Fruit fly (Drosophila melanogaster) whole organism, adult: ENCODE measurements around the gene trio.

Experiments used
- CG11617 ChIP-seq: fragments of 200-800 bp; sonication (Bioruptor generic); optimal IDR thresholded peaks from 2 replicates; lab custom pipeline; 2017; ENCODE audit warnings: mild to moderate bottlenecking, missing biosample characterization, missing genetic modification reagents, missing genetic modification characterization
- CG12768 ChIP-seq: fragments of 200-800 bp; sonication (Bioruptor generic); optimal IDR thresholded peaks from 2 replicates; lab custom pipeline; 2017; ENCODE audit warnings: missing biosample characterization, missing genetic modification characterization, mild to moderate bottlenecking, moderate library complexity, missing genetic modification reagents
- CG14711 ChIP-seq: fragments of 200-800 bp; sonication (Bioruptor generic); optimal IDR thresholded peaks from 2 replicates; lab custom pipeline; 2018; ENCODE audit warnings: missing biosample characterization, mild to moderate bottlenecking, missing genetic modification characterization, moderate library complexity
- CG33017 ChIP-seq: fragments of 200-800 bp; sonication (Bioruptor generic); optimal IDR thresholded peaks from 2 replicates; lab custom pipeline; 2018; ENCODE audit warnings: missing biosample characterization, mild to moderate bottlenecking, missing genetic modification characterization, moderate library complexity
- Clk ChIP-seq: fragments of 200-800 bp; sonication (Bioruptor generic); optimal IDR thresholded peaks from 2 replicates; lab custom pipeline; 2017; ENCODE audit warnings: missing biosample characterization, missing genetic modification characterization
- Crg-1 ChIP-seq: fragments of 200-800 bp; sonication (Bioruptor generic); optimal IDR thresholded peaks from 2 replicates; lab custom pipeline; 2016; ENCODE audit warnings: missing biosample characterization, missing genetic modification characterization
- Mnt ChIP-seq: fragments of 200-800 bp; sonication (Bioruptor generic); optimal IDR thresholded peaks from 2 replicates; lab custom pipeline; 2016; ENCODE audit warnings: missing biosample characterization, mild to moderate bottlenecking, missing genetic modification characterization
- cnc ChIP-seq, 2 experiments: fragments of >200 bp; optimal IDR thresholded peaks; 2 replicates each; lab custom pipeline; 2017
- kay ChIP-seq: fragments of 200-800 bp; sonication (Bioruptor generic); peaks from one replicate; lab custom pipeline; 2016; ENCODE audit warnings: missing biosample characterization, missing genetic modification characterization, borderline replicate concordance
- pad ChIP-seq: fragments of 200-800 bp; sonication (Bioruptor generic); optimal IDR thresholded peaks from 3 replicates; lab custom pipeline; 2017; ENCODE audit warnings: missing biosample characterization, missing genetic modification characterization, mild to moderate bottlenecking, moderate library complexity, missing genetic modification reagents
- tj ChIP-seq: fragments of 200-800 bp; sonication (Bioruptor generic); optimal IDR thresholded peaks from 3 replicates; lab custom pipeline; 2017; ENCODE audit warnings: missing biosample characterization, mild to moderate bottlenecking, missing genetic modification characterization, moderate library complexity
- toe ChIP-seq: fragments of 200-800 bp; sonication (Bioruptor generic); optimal IDR thresholded peaks from 2 replicates; lab custom pipeline; 2016; ENCODE audit warnings: missing biosample characterization, missing genetic modification characterization

- TF ChIP-seq CG11617 = no peak
- no peak for TF ChIP-seq toe (GFP tag; lab: Kevin White, UChicago)
- no peak for TF ChIP-seq tj
- TF ChIP-seq Crg-1 (GFP tag; lab: Kevin White, UChicago) = no peak
- TF ChIP-seq CG12768 (GFP tag; lab: Kevin White, UChicago) = no peak
- no peak for TF ChIP-seq Clk (GFP tag; lab: Kevin White, UChicago)
- no peak for TF ChIP-seq cnc (optimal IDR thresholded peaks at IDR 0.05; lab: Kevin White, UChicago)
- TF ChIP-seq kay (GFP tag; lab: Kevin White, UChicago) = no peak
- no peak for TF ChIP-seq CG14711
- no peak for TF ChIP-seq Mnt
- TF ChIP-seq CG33017 (tag; lab: Kevin White, UChicago) = no peak
- no peak for TF ChIP-seq pad (GFP tag; lab: Kevin White, UChicago)
These were observed 41.0 kb downstream of the trio start, which contains the start of gene aln for dm6 chr3L:993709-994108.
